Fruit fly (Drosophila melanogaster): Measurements from ENCODE around the gene CG46310.

dm6 chr3R:23148433-23148832 lies 25.2 kb upstream of the CG46310 start:
- TF ChIP-seq ttk (optimal IDR thresholded peaks at IDR 0.05) (no peak), Myc (optimal IDR thresholded peaks at IDR 0.05) (no peak), h (optimal IDR thresholded peaks at IDR 0.05) (no peak), insv (optimal IDR thresholded peaks at IDR 0.05) (no peak), psq (optimal IDR thresholded peaks at IDR 0.05) (no peak), Sin3A (optimal IDR thresholded peaks at IDR 0.05) (no peak)

Measured in Kc167 (cell line).